Fruit fly (Drosophila melanogaster) whole organism, embryonic: ENCODE results near the gene Eip75B.
A peak's percentile ranks its signal among the peaks of the same experiment; 100 is the strongest.

Source experiments
- Adf1 ChIP-seq: fragments of 200-800 bp; sonication (Bioruptor generic); IDR thresholded peaks from 2 replicates; pipeline ENCODE4 v1.3.6; 2022; ENCODE audit warnings: missing biosample characterization, missing genetic modification characterization
- Atf-2 ChIP-seq: fragments of 200-800 bp; sonication (Bioruptor generic); optimal IDR thresholded peaks from 2 replicates; lab custom pipeline; 2016; ENCODE audit warnings: missing biosample characterization, missing genetic modification characterization
- Atf6 ChIP-seq: fragments of 200-800 bp; sonication (Bioruptor generic); IDR thresholded peaks from 2 replicates; pipeline ENCODE4 v1.3.6; 2022; ENCODE audit warnings: missing biosample characterization, missing genetic modification characterization
- CG1024 ChIP-seq: fragments of 200-800 bp; sonication (Bioruptor generic); IDR thresholded peaks from 2 replicates; pipeline ENCODE4 v1.3.6; 2022; ENCODE audit warnings: missing biosample characterization, missing genetic modification characterization
- CG10267 ChIP-seq: fragments of 200-800 bp; sonication (Bioruptor generic); optimal IDR thresholded peaks from 2 replicates; lab custom pipeline; 2018; ENCODE audit warnings: missing biosample characterization, mild to moderate bottlenecking, missing genetic modification characterization, moderate library complexity
- CG10274 ChIP-seq: fragments of 200-800 bp; sonication (Bioruptor generic); optimal IDR thresholded peaks from 3 replicates; lab custom pipeline; 2017; ENCODE audit warnings: missing biosample characterization, mild to moderate bottlenecking, missing genetic modification characterization
- CG10321 ChIP-seq: fragments of 200-800 bp; sonication (Bioruptor generic); IDR thresholded peaks from 2 replicates; pipeline ENCODE4 v1.3.6; 2022; ENCODE audit warnings: missing biosample characterization, missing genetic modification characterization
- CG10959 ChIP-seq: fragments of 200-800 bp; sonication (Bioruptor generic); IDR thresholded peaks from 2 replicates; pipeline ENCODE4 v1.3.6; 2022; ENCODE audit warnings: missing biosample characterization, missing genetic modification characterization
- CG11247 ChIP-seq: fragments of 200-800 bp; sonication (Bioruptor generic); IDR thresholded peaks from 2 replicates; pipeline ENCODE4 v1.3.6; 2022; ENCODE audit warnings: missing biosample characterization, missing genetic modification characterization
- CG12071 ChIP-seq: fragments of 200-800 bp; sonication (Bioruptor generic); optimal IDR thresholded peaks from 3 replicates; lab custom pipeline; 2018; ENCODE audit warnings: missing biosample characterization, mild to moderate bottlenecking, missing genetic modification characterization
- CG13894 ChIP-seq: fragments of 200-800 bp; sonication (Bioruptor generic); optimal IDR thresholded peaks from 3 replicates; lab custom pipeline; 2018; ENCODE audit warnings: missing biosample characterization, mild to moderate bottlenecking, missing genetic modification characterization, moderate library complexity
- CG17328 ChIP-seq: fragments of 200-800 bp; sonication (Bioruptor generic); IDR thresholded peaks from 2 replicates; pipeline ENCODE4 v1.3.6; 2022; ENCODE audit warnings: missing biosample characterization, missing genetic modification characterization
- CG1792 ChIP-seq: fragments of 200-800 bp; sonication (Bioruptor generic); optimal IDR thresholded peaks from 2 replicates; lab custom pipeline; 2016; ENCODE audit warnings: missing biosample characterization, missing genetic modification characterization
- CG18619 ChIP-seq: fragments of 200-800 bp; sonication (Bioruptor generic); optimal IDR thresholded peaks from 3 replicates; lab custom pipeline; 2017; ENCODE audit warnings: missing biosample characterization, mild to moderate bottlenecking, missing genetic modification characterization
- CG2120 ChIP-seq: fragments of 200-800 bp; sonication (Bioruptor generic); optimal IDR thresholded peaks from 3 replicates; lab custom pipeline; 2016; ENCODE audit warnings: missing biosample characterization, missing genetic modification characterization
- CG31441 ChIP-seq: fragments of 200-800 bp; sonication (Bioruptor generic); IDR thresholded peaks from 2 replicates; pipeline ENCODE4 v1.3.6; 2022; ENCODE audit warnings: missing biosample characterization, missing genetic modification characterization
- CG32767 ChIP-seq: fragments of 200-800 bp; sonication (Bioruptor generic); IDR thresholded peaks from 2 replicates; pipeline ENCODE4 v1.3.6; 2022; ENCODE audit warnings: missing biosample characterization, missing genetic modification characterization
- CG42726 ChIP-seq: fragments of 200-800 bp; sonication (Bioruptor generic); IDR thresholded peaks from 2 replicates; pipeline ENCODE4 v1.3.6; 2022; ENCODE audit warnings: missing biosample characterization, missing genetic modification characterization; ENCODE audit not compliant: partially characterized antibody
- CG6175 ChIP-seq: fragments of 200-800 bp; sonication (Bioruptor generic); IDR thresholded peaks from 3 replicates; pipeline ENCODE4 v1.3.6; 2022; ENCODE audit warnings: missing biosample characterization, missing genetic modification characterization
- CG6854 ChIP-seq: fragments of 200-800 bp; sonication (Bioruptor generic); optimal IDR thresholded peaks from 3 replicates; lab custom pipeline; 2017; ENCODE audit warnings: missing biosample characterization, mild to moderate bottlenecking, missing genetic modification characterization
- CG7928 ChIP-seq: fragments of 200-800 bp; sonication (Bioruptor generic); optimal IDR thresholded peaks from 2 replicates; lab custom pipeline; 2017; ENCODE audit warnings: missing biosample characterization, mild to moderate bottlenecking, missing genetic modification characterization
- CG9817 ChIP-seq: fragments of 200-800 bp; sonication (Bioruptor generic); optimal IDR thresholded peaks from 2 replicates; lab custom pipeline; 2018; ENCODE audit warnings: missing biosample characterization, mild to moderate bottlenecking, missing genetic modification characterization, moderate library complexity
- Dfd ChIP-seq, 2 experiments: fragments of >200 bp; optimal IDR thresholded peaks; 2 replicates each; lab custom pipeline; 2017; ENCODE audit warnings: missing biosample characterization in 2 of 2, missing genetic modification characterization in 2 of 2
- Drgx ChIP-seq: fragments of 200-800 bp; sonication (Bioruptor generic); IDR thresholded peaks from 2 replicates; pipeline ENCODE4 v1.3.6; 2022; ENCODE audit warnings: missing biosample characterization, missing genetic modification characterization
- Eip74EF ChIP-seq, 2 experiments: fragments of 200-800 bp in 1 of 2; fragments of >200 bp in 1 of 2; sonication (Bioruptor generic) in 1 of 2; optimal IDR thresholded peaks; 2 replicates each; lab custom pipeline; 2017 to 2019; ENCODE audit warnings: missing biosample characterization in 2 of 2, missing genetic modification characterization in 2 of 2, mild to moderate bottlenecking in 1 of 2, moderate library complexity in 1 of 2
- Hand ChIP-seq: fragments of 200-800 bp; sonication (Bioruptor generic); optimal IDR thresholded peaks from 2 replicates; lab custom pipeline; 2017; ENCODE audit warnings: mild to moderate bottlenecking, missing biosample characterization, missing genetic modification reagents, missing genetic modification characterization
- HmgZ ChIP-seq: fragments of 200-800 bp; sonication (Bioruptor generic); optimal IDR thresholded peaks from 2 replicates; lab custom pipeline; 2018; ENCODE audit warnings: missing biosample characterization, mild to moderate bottlenecking, missing genetic modification characterization
- Hmx ChIP-seq: fragments of 200-800 bp; sonication (Bioruptor generic); optimal IDR thresholded peaks from 2 replicates; lab custom pipeline; 2016; ENCODE audit warnings: missing biosample characterization, missing genetic modification characterization
- Hr39 ChIP-seq: fragments of >200 bp; optimal IDR thresholded peaks from 2 replicates; lab custom pipeline; 2017
- MESR4 ChIP-seq: fragments of 200-800 bp; sonication (Bioruptor generic); optimal IDR thresholded peaks from 2 replicates; lab custom pipeline; 2018; ENCODE audit warnings: missing biosample characterization, mild to moderate bottlenecking, missing genetic modification characterization, moderate library complexity
- Mad ChIP-seq: fragments of 200-800 bp; sonication (Bioruptor generic); optimal IDR thresholded peaks from 2 replicates; lab custom pipeline; 2016; ENCODE audit warnings: missing biosample characterization, missing genetic modification characterization
- Oaz ChIP-seq: fragments of 200-800 bp; sonication (Bioruptor generic); IDR thresholded peaks from 2 replicates; pipeline ENCODE4 v1.3.6; 2022; ENCODE audit warnings: missing biosample characterization, missing genetic modification characterization
- Optix ChIP-seq: fragments of 200-800 bp; sonication (Bioruptor generic); IDR thresholded peaks from 3 replicates; pipeline ENCODE4 v1.3.6; 2022; ENCODE audit warnings: missing biosample characterization, missing genetic modification characterization
- Sox100B ChIP-seq: fragments of 200-800 bp; sonication (Bioruptor generic); optimal IDR thresholded peaks from 3 replicates; lab custom pipeline; 2018; ENCODE audit warnings: missing biosample characterization, mild to moderate bottlenecking, missing genetic modification characterization
- bowl ChIP-seq: fragments of 200-800 bp; sonication (Bioruptor generic); IDR thresholded peaks from 2 replicates; pipeline ENCODE4 v1.3.6; 2022; ENCODE audit warnings: missing biosample characterization, missing genetic modification characterization
- exex ChIP-seq: fragments of 200-800 bp; sonication (Bioruptor generic); optimal IDR thresholded peaks from 4 replicates; lab custom pipeline; 2018; ENCODE audit warnings: missing biosample characterization, mild to moderate bottlenecking, missing genetic modification characterization, moderate library complexity
- grau ChIP-seq: fragments of 200-800 bp; optimal IDR thresholded peaks from 3 replicates; lab custom pipeline; 2019; ENCODE audit warnings: missing biosample characterization, mild to moderate bottlenecking, missing genetic modification characterization, moderate library complexity
- h ChIP-seq: fragments of >200 bp; optimal IDR thresholded peaks from 2 replicates; lab custom pipeline; 2017
- hth ChIP-seq: fragments of >200 bp; optimal IDR thresholded peaks from 2 replicates; lab custom pipeline; 2017; ENCODE audit warnings: inconsistent platforms
- inv ChIP-seq: fragments of 200-800 bp; sonication (Bioruptor generic); IDR thresholded peaks from 2 replicates; pipeline ENCODE4 v1.3.6; 2022; ENCODE audit warnings: missing biosample characterization, missing genetic modification characterization; ENCODE audit not compliant: partially characterized antibody
- maf-S ChIP-seq: fragments of 200-800 bp; sonication (Bioruptor generic); optimal IDR thresholded peaks from 2 replicates; lab custom pipeline; 2016; ENCODE audit warnings: missing biosample characterization, missing genetic modification characterization
- nerfin-1 ChIP-seq: fragments of 200-800 bp; sonication (Bioruptor generic); optimal IDR thresholded peaks from 3 replicates; lab custom pipeline; 2019; ENCODE audit warnings: missing biosample characterization, mild to moderate bottlenecking, missing genetic modification characterization, moderate library complexity
- odd ChIP-seq: fragments of 200-800 bp; sonication (Bioruptor generic); optimal IDR thresholded peaks from 2 replicates; lab custom pipeline; 2017; ENCODE audit warnings: missing biosample characterization, mild to moderate bottlenecking, missing genetic modification characterization
- pho ChIP-seq: fragments of 200-800 bp; sonication (Bioruptor generic); optimal IDR thresholded peaks from 2 replicates; lab custom pipeline; 2016; ENCODE audit warnings: missing biosample characterization, missing genetic modification characterization
- sob ChIP-seq: fragments of 200-800 bp; sonication (Bioruptor generic); IDR thresholded peaks from 2 replicates; pipeline ENCODE4 v1.3.6; 2022; ENCODE audit warnings: missing biosample characterization, missing genetic modification characterization
- usp ChIP-seq: fragments of >200 bp; optimal IDR thresholded peaks from 2 replicates; lab custom pipeline; 2017; ENCODE audit warnings: missing biosample characterization, missing genetic modification characterization
- zen2 ChIP-seq: fragments of 200-800 bp; sonication (Bioruptor generic); IDR thresholded peaks from 3 replicates; pipeline ENCODE4 v1.3.6; 2022; ENCODE audit warnings: missing biosample characterization, missing genetic modification characterization; ENCODE audit not compliant: partially characterized antibody

Gene Eip75B

DNA sequence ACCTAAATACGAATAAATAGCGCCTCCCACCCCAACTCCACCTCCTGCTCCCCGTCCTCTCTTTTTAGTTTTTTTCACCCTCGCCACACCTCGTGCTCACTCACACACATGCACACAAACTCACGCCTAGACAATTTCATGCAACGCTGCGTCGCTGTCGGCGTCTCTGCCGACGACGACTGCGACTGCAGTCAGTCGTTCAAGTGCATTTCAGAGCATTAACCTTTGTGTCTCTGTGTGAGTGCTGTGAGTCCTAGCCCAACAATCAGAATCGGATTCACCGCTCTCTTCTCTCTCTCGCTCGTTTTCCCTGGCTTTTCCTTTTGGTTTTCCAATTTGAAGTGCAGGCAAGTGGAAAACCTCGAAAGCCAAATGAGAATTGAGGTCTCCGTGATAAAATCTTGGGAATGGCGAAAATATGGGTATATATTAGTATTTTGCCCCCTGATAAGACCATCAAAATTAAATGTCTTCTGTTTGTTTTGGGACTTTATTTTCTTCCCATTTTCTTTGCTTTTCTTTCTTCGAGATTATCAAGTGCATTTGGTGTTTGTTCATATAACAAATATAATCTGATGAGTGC lies 75.2 kb downstream of the Eip75B start (continued):
- peak; percentile 48 for TF ChIP-seq nerfin-1 (tag; lab: Kevin White, UChicago)
- TF ChIP-seq zen2: no peak
- no peak for TF ChIP-seq CG10274
- TF ChIP-seq Atf6 (GFP tag; lab: Robert Waterston, UW): no peak
- TF ChIP-seq HmgZ: no peak
- no peak for TF ChIP-seq CG31441 (GFP tag; lab: Robert Waterston, UW)
- no peak for TF ChIP-seq CG17328 (GFP tag; lab: Robert Waterston, UW)
- no peak for TF ChIP-seq CG1024 (GFP tag; lab: Robert Waterston, UW)
- no peak for TF ChIP-seq sob
- TF ChIP-seq CG12071 (GFP tag; lab: Kevin White, UChicago): no peak
- TF ChIP-seq CG6854: no peak
- TF ChIP-seq inv (GFP tag; lab: Robert Waterston, UW): no peak
- TF ChIP-seq CG6175 (GFP tag; lab: Robert Waterston, UW): no peak
- TF ChIP-seq CG11247 (GFP tag; lab: Robert Waterston, UW): no peak
- TF ChIP-seq CG10267: no peak
- no peak for TF ChIP-seq Sox100B (GFP tag; lab: Kevin White, UChicago)
- TF ChIP-seq Optix: no peak
- no peak for TF ChIP-seq CG9817
- TF ChIP-seq Hmx (GFP tag; lab: Kevin White, UChicago): no peak
- no peak for TF ChIP-seq CG2120 (GFP tag; lab: Kevin White, UChicago)
- no peak for TF ChIP-seq grau (tag; lab: Kevin White, UChicago)
- no peak for TF ChIP-seq Drgx (GFP tag; lab: Robert Waterston, UW)
- TF ChIP-seq Eip74EF (GFP tag; optimal IDR thresholded peaks at IDR 0.05; lab: Kevin White, UChicago): no peak
- no peak for TF ChIP-seq Mad (GFP tag; lab: Kevin White, UChicago)
- no peak for TF ChIP-seq Hr39 (lab: Kevin White, UChicago)
- no peak for TF ChIP-seq maf-S (GFP tag; lab: Kevin White, UChicago)
- no peak for TF ChIP-seq usp (GFP tag; lab: Kevin White, UChicago)
- peak; percentile 80 for TF ChIP-seq Adf1 (GFP tag; lab: Robert Waterston, UW)
- TF ChIP-seq Atf-2 (GFP tag; lab: Kevin White, UChicago): no peak
- TF ChIP-seq CG42726 (GFP tag; lab: Robert Waterston, UW): no peak
- no peak for TF ChIP-seq h (lab: Kevin White, UChicago)
- TF ChIP-seq exex (tag; lab: Kevin White, UChicago): no peak
- TF ChIP-seq CG10959 (GFP tag; lab: Robert Waterston, UW): no peak
- TF ChIP-seq Oaz (GFP tag; lab: Robert Waterston, UW): no peak
- TF ChIP-seq CG32767: no peak
- TF ChIP-seq hth (lab: Kevin White, UChicago): no peak
- no peak for TF ChIP-seq CG7928
- TF ChIP-seq MESR4 (GFP tag; lab: Kevin White, UChicago): no peak
- TF ChIP-seq Hand: no peak
- TF ChIP-seq odd (GFP tag; lab: Kevin White, UChicago): no peak
- TF ChIP-seq CG13894 (tag; lab: Kevin White, UChicago): no peak
- TF ChIP-seq bowl (GFP tag; lab: Robert Waterston, UW): no peak
- TF ChIP-seq CG10321 (GFP tag; lab: Robert Waterston, UW): no peak
- TF ChIP-seq Dfd (GFP tag; optimal IDR thresholded peaks at IDR 0.05; lab: Kevin White, UChicago): no peak
- TF ChIP-seq CG18619 (GFP tag; lab: Kevin White, UChicago): no peak
- TF ChIP-seq pho (GFP tag; lab: Kevin White, UChicago): no peak
- TF ChIP-seq CG1792: no peak
